Worm (Caenorhabditis elegans) whole organism, L1 larva: ENCODE data around the gene srw-15.
"Not testable (repeated sequence)": the region's sequence is repeated elsewhere in the genome, so short reads cannot be mapped to it uniquely, and the experiment has no call there.

ENCODE experiments used
- C16A3.4 ChIP-seq: fragments of 150-350 bp; optimal IDR thresholded peaks from 2 replicates; lab custom pipeline; 2014; ENCODE audit warnings: missing biosample characterization, missing genetic modification characterization
- F16B12.6 ChIP-seq: fragments of 150-350 bp; optimal IDR thresholded peaks from 2 replicates; lab custom pipeline; 2014; ENCODE audit warnings: missing biosample characterization, missing genetic modification characterization
- alr-1 ChIP-seq: fragments of 200-800 bp; sonication (Bioruptor generic); optimal IDR thresholded peaks from 2 replicates; lab custom pipeline; 2018; ENCODE audit warnings: borderline replicate concordance, mild to moderate bottlenecking, missing genetic modification characterization, missing compliant biosample characterization
- ceh-82 ChIP-seq, 3 experiments: fragments of 150-350 bp in 1 of 3; sonication (generic microtip) in 2 of 3; optimal IDR thresholded peaks; 2 replicates each; lab custom pipeline; 2014 to 2017; ENCODE audit warnings: missing biosample characterization in 3 of 3, missing genetic modification characterization in 3 of 3
- ceh-90 ChIP-seq: sonication (generic microtip); optimal IDR thresholded peaks from 2 replicates; lab custom pipeline; 2016; ENCODE audit warnings: missing genetic modification characterization, missing compliant biosample characterization
- dpl-1 ChIP-seq, 3 experiments: fragments of 150-350 bp in 2 of 3; sonication (generic microtip) in 1 of 3; optimal IDR thresholded peaks; 2 replicates each; lab custom pipeline; 2014 to 2017; ENCODE audit warnings: missing biosample characterization in 3 of 3, missing genetic modification characterization in 3 of 3, missing genetic modification reagents in 3 of 3
- dsc-1 ChIP-seq: sonication (generic microtip); optimal IDR thresholded peaks from 2 replicates; lab custom pipeline; 2016; ENCODE audit warnings: mild to moderate bottlenecking, missing genetic modification characterization, missing compliant biosample characterization
- efl-1 ChIP-seq, 4 experiments: fragments of 150-350 bp; optimal IDR thresholded peaks in 3 of 4; peaks in 1 of 4; 1 replicate in 1 of 4; 2 replicates in 3 of 4; lab custom pipeline; 2014; ENCODE audit warnings: missing biosample characterization in 2 of 4, missing genetic modification characterization in 2 of 4, missing genetic modification reagents in 2 of 4
- fkh-4 ChIP-seq: sonication (generic microtip); optimal IDR thresholded peaks from 2 replicates; lab custom pipeline; 2016; ENCODE audit warnings: missing compliant biosample characterization, missing genetic modification characterization, borderline replicate concordance
- fkh-8 ChIP-seq: sonication (generic microtip); optimal IDR thresholded peaks from 2 replicates; lab custom pipeline; 2016; ENCODE audit warnings: mild to moderate bottlenecking, missing genetic modification characterization, missing compliant biosample characterization
- hlh-17 ChIP-seq: fragments of 200-800 bp; sonication (Bioruptor generic); optimal IDR thresholded peaks from 2 replicates; lab custom pipeline; 2018; ENCODE audit warnings: missing genetic modification characterization, mild to moderate bottlenecking, missing compliant biosample characterization, moderate library complexity, borderline replicate concordance
- irx-1 ChIP-seq: sonication (generic microtip); optimal IDR thresholded peaks from 2 replicates; lab custom pipeline; 2016; ENCODE audit warnings: missing genetic modification characterization, missing compliant biosample characterization
- lin-14 ChIP-seq: fragments of 200-800 bp; sonication (Bioruptor generic); optimal IDR thresholded peaks from 2 replicates; lab custom pipeline; 2018; ENCODE audit warnings: mild to moderate bottlenecking, missing genetic modification characterization, moderate library complexity, missing compliant biosample characterization
- lin-15B ChIP-seq: fragments of 150-350 bp; sonication (generic microtip); optimal IDR thresholded peaks from 3 replicates; lab custom pipeline; 2014; ENCODE audit warnings: missing biosample characterization, missing genetic modification characterization
- lin-35 ChIP-seq, 2 experiments: fragments of 150-350 bp; optimal IDR thresholded peaks; 2 replicates each; lab custom pipeline; 2014; ENCODE audit warnings: missing biosample characterization in 2 of 2, missing genetic modification characterization in 2 of 2, missing genetic modification reagents in 2 of 2
- lsy-2 ChIP-seq, 2 experiments: fragments of 150-350 bp; optimal IDR thresholded peaks; 2 replicates each; lab custom pipeline; 2014; ENCODE audit warnings: missing biosample characterization in 2 of 2, missing genetic modification characterization in 2 of 2
- mep-1 ChIP-seq: fragments of 150-350 bp; optimal IDR thresholded peaks from 2 replicates; lab custom pipeline; 2014; ENCODE audit warnings: missing biosample characterization, missing genetic modification characterization
- nhr-19 ChIP-seq: fragments of 200-800 bp; sonication (Bioruptor generic); conservative IDR thresholded peaks from 2 replicates; pipeline ENCODE4 v1.3.6; 2022; ENCODE audit warnings: missing genetic modification characterization, missing compliant biosample characterization
- nhr-20 ChIP-seq: sonication (generic microtip); optimal IDR thresholded peaks from 2 replicates; lab custom pipeline; 2016; ENCODE audit warnings: mild to moderate bottlenecking, missing genetic modification characterization, missing compliant biosample characterization
- nhr-47 ChIP-seq: sonication (generic microtip); optimal IDR thresholded peaks from 2 replicates; lab custom pipeline; 2016; ENCODE audit warnings: mild to moderate bottlenecking, missing genetic modification characterization, moderate library complexity, missing compliant biosample characterization
- nhr-71 ChIP-seq: sonication (generic microtip); optimal IDR thresholded peaks from 2 replicates; lab custom pipeline; 2016; ENCODE audit warnings: mild to moderate bottlenecking, missing genetic modification characterization, moderate library complexity, missing compliant biosample characterization
- nhr-76 ChIP-seq: sonication (generic microtip); optimal IDR thresholded peaks from 2 replicates; lab custom pipeline; 2017; ENCODE audit warnings: missing biosample characterization, missing genetic modification characterization
- nhr-84 ChIP-seq: sonication (generic microtip); optimal IDR thresholded peaks from 2 replicates; lab custom pipeline; 2017; ENCODE audit warnings: missing biosample characterization, missing genetic modification characterization
- pax-3 ChIP-seq: fragments of 200-800 bp; sonication (Bioruptor generic); optimal IDR thresholded peaks from 2 replicates; lab custom pipeline; 2018; ENCODE audit warnings: mild to moderate bottlenecking, missing genetic modification characterization, moderate library complexity, missing compliant biosample characterization
- rnt-1 ChIP-seq: sonication (generic microtip); optimal IDR thresholded peaks from 2 replicates; lab custom pipeline; 2016; ENCODE audit warnings: mild to moderate bottlenecking, missing genetic modification characterization, moderate library complexity, missing compliant biosample characterization
- sox-4 ChIP-seq: sonication (generic microtip); optimal IDR thresholded peaks from 2 replicates; lab custom pipeline; 2016; ENCODE audit warnings: missing genetic modification characterization, missing compliant biosample characterization
- sup-37 ChIP-seq: fragments of 200-800 bp; sonication (Bioruptor generic); optimal IDR thresholded peaks from 2 replicates; lab custom pipeline; 2018; ENCODE audit warnings: mild to moderate bottlenecking, missing genetic modification characterization, missing compliant biosample characterization
- tlp-1 ChIP-seq: fragments of 150-350 bp; optimal IDR thresholded peaks from 2 replicates; lab custom pipeline; 2014; ENCODE audit warnings: missing biosample characterization, missing genetic modification characterization
- unc-62 ChIP-seq: fragments of 150-350 bp; optimal IDR thresholded peaks from 2 replicates; lab custom pipeline; 2014; ENCODE audit warnings: missing biosample characterization, missing genetic modification reagents, missing genetic modification characterization
- vab-15 ChIP-seq: sonication (generic microtip); optimal IDR thresholded peaks from 2 replicates; lab custom pipeline; 2017; ENCODE audit warnings: missing genotype, mild to moderate bottlenecking, missing genetic modification characterization, missing compliant biosample characterization
- zag-1 ChIP-seq: fragments of 150-350 bp; optimal IDR thresholded peaks from 2 replicates; lab custom pipeline; 2014; ENCODE audit warnings: missing biosample characterization, missing genetic modification characterization
- zip-4 ChIP-seq: fragments of 200-800 bp; sonication (Bioruptor generic); optimal IDR thresholded peaks from 2 replicates; lab custom pipeline; 2018; ENCODE audit warnings: mild to moderate bottlenecking, missing genetic modification characterization, moderate library complexity, missing compliant biosample characterization
- ztf-4 ChIP-seq: fragments of 150-350 bp; optimal IDR thresholded peaks from 2 replicates; lab custom pipeline; 2014; ENCODE audit warnings: missing biosample characterization, missing genetic modification characterization

Gene srw-15

ce11 chrV:15215175-15215574 is 15.2 kb upstream of the srw-15 start, which contains the start of gene sri-26:
Gene sri-26 (plus strand): TSS chrV:15215475.
- not testable (repeated sequence) for TF ChIP-seq ceh-90 (tag; lab: Kevin White, UChicago); nhr-84 (tag; lab: Kevin White, UChicago); ztf-4

- no peak for TF ChIP-seq pax-3 (tag; lab: Kevin White, UChicago)
- no peak for TF ChIP-seq nhr-71 (tag; lab: Kevin White, UChicago)
- no peak for TF ChIP-seq ztf-4
- TF ChIP-seq, all 84 proteins: peak for 0
Measured at ce11 chrV:15216705-15217104, 13.6 kb upstream of the srw-15 start, which contains the start of gene sri-25. Gene sri-25 (plus strand): TSS chrV:15217005.

ce11 chrV:15221330-15221729 is 9.0 kb upstream of the srw-15 start, which contains the start of gene irld-25:
Gene irld-25 (plus strand): TSS chrV:15221630.
- TF ChIP-seq rnt-1 (tag; lab: Kevin White, UChicago) (no peak), lin-15B (tag; lab: Kevin White, UChicago) (no peak), nhr-20 (tag; lab: Kevin White, UChicago) (no peak), ceh-82 (tag; optimal IDR thresholded peaks at IDR 0.05; lab: Kevin White, UChicago) (no peak), sox-4 (tag; lab: Kevin White, UChicago) (no peak), dpl-1 (GFP tag; optimal IDR thresholded peaks at IDR 0.05; lab: Kevin White, UChicago) (no peak), C16A3.4 (tag; lab: Kevin White, UChicago) (no peak), fkh-4 (tag; lab: Kevin White, UChicago) (no peak), nhr-84 (tag; lab: Kevin White, UChicago) (no peak), lin-14 (GFP tag; lab: Kevin White, UChicago) (no peak), F16B12.6 (tag; lab: Kevin White, UChicago) (no peak), hlh-17 (GFP tag; lab: Kevin White, UChicago) (no peak), alr-1 (tag; lab: Kevin White, UChicago) (no peak), nhr-76 (tag; lab: Kevin White, UChicago) (no peak), sup-37 (no peak), pax-3 (tag; lab: Kevin White, UChicago) (no peak)

ce11 chrV:15223668-15224067 is 6.7 kb upstream of the srw-15 start, which contains the start of gene srw-24:
Gene srw-24 (plus strand): TSS chrV:15223968.
- TF ChIP-seq mep-1 (no peak), nhr-19 (GFP tag; lab: Robert Waterston, UW) (no peak), zag-1 (no peak)

- TF ChIP-seq ztf-4 (no peak), vab-15 (tag; lab: Kevin White, UChicago) (no peak), nhr-47 (no peak), pax-3 (tag; lab: Kevin White, UChicago) (no peak), tlp-1 (no peak), efl-1 (optimal IDR thresholded peaks at IDR 0.05; lab: Kevin White, UChicago) (no peak), efl-1 (GFP tag; optimal IDR thresholded peaks at IDR 0.05 in 1 of 2; lab: Kevin White, UChicago) (no peak), fkh-8 (tag; lab: Kevin White, UChicago) (no peak), fkh-4 (tag; lab: Kevin White, UChicago) (no peak), lin-35 (GFP tag; optimal IDR thresholded peaks at IDR 0.05; lab: Kevin White, UChicago) (no peak), irx-1 (tag; lab: Kevin White, UChicago) (no peak), unc-62 (GFP tag; lab: Kevin White, UChicago) (no peak), zag-1 (no peak), dsc-1 (tag; lab: Kevin White, UChicago) (no peak), zip-4 (no peak), lsy-2 (tag; optimal IDR thresholded peaks at IDR 0.05; lab: Kevin White, UChicago) (no peak)
- TF ChIP-seq, all 84 proteins: peak for 0
Measured at ce11 chrV:15225650-15226049, 4.7 kb upstream of the srw-15 start, which contains the start of gene srw-14. Gene srw-14 (plus strand): TSS chrV:15225950.
